Fruit fly (Drosophila melanogaster) whole organism, embryonic: Measurements from ENCODE around the gene Golgin84.
A peak's percentile ranks its signal among the peaks of the same experiment; 100 is the strongest.

Experiments
- Atf-2 ChIP-seq: fragments of 200-800 bp; sonication (Bioruptor generic); optimal IDR thresholded peaks from 2 replicates; lab custom pipeline; 2016; ENCODE audit warnings: missing biosample characterization, missing genetic modification characterization
- Bdp1 ChIP-seq: fragments of 200-800 bp; sonication (Bioruptor generic); optimal IDR thresholded peaks from 3 replicates; lab custom pipeline; 2016; ENCODE audit warnings: missing biosample characterization, missing genetic modification characterization
- Bgb ChIP-seq: fragments of 200-800 bp; sonication (Bioruptor generic); IDR thresholded peaks from 2 replicates; pipeline ENCODE4 v1.3.6; 2022; ENCODE audit warnings: missing biosample characterization, missing genetic modification characterization; ENCODE audit not compliant: partially characterized antibody
- C15 ChIP-seq: fragments of 200-800 bp; sonication (Bioruptor generic); IDR thresholded peaks from 3 replicates; pipeline ENCODE4 v1.3.6; 2022; ENCODE audit warnings: missing biosample characterization, missing genetic modification characterization
- CG10209 ChIP-seq: fragments of 200-800 bp; sonication (Bioruptor generic); optimal IDR thresholded peaks from 3 replicates; lab custom pipeline; 2017; ENCODE audit warnings: missing biosample characterization, mild to moderate bottlenecking, missing genetic modification characterization, missing genetic modification reagents
- CG1024 ChIP-seq: fragments of 200-800 bp; sonication (Bioruptor generic); IDR thresholded peaks from 2 replicates; pipeline ENCODE4 v1.3.6; 2022; ENCODE audit warnings: missing biosample characterization, missing genetic modification characterization
- CG10321 ChIP-seq: fragments of 200-800 bp; sonication (Bioruptor generic); IDR thresholded peaks from 2 replicates; pipeline ENCODE4 v1.3.6; 2022; ENCODE audit warnings: missing biosample characterization, missing genetic modification characterization
- CG11085 ChIP-seq: fragments of 200-800 bp; sonication (Bioruptor generic); IDR thresholded peaks from 2 replicates; pipeline ENCODE4 v1.3.6; 2022; ENCODE audit warnings: missing biosample characterization, missing genetic modification characterization
- CG1233 ChIP-seq: fragments of 200-800 bp; sonication (Bioruptor generic); optimal IDR thresholded peaks from 4 replicates; lab custom pipeline; 2018; ENCODE audit warnings: missing biosample characterization, mild to moderate bottlenecking, missing genetic modification characterization
- CG13296 ChIP-seq: fragments of 200-800 bp; sonication (Bioruptor generic); optimal IDR thresholded peaks from 3 replicates; lab custom pipeline; 2018; ENCODE audit warnings: missing biosample characterization, mild to moderate bottlenecking, missing genetic modification characterization
- CG1529 ChIP-seq: fragments of 200-800 bp; sonication (Bioruptor generic); optimal IDR thresholded peaks from 3 replicates; lab custom pipeline; 2018; ENCODE audit warnings: missing biosample characterization, missing genetic modification characterization
- CG15479 ChIP-seq: fragments of 200-800 bp; sonication (Bioruptor generic); optimal IDR thresholded peaks from 3 replicates; lab custom pipeline; 2019; ENCODE audit warnings: missing biosample characterization, mild to moderate bottlenecking, missing genetic modification characterization, moderate library complexity
- CG15696 ChIP-seq: fragments of 200-800 bp; sonication (Bioruptor generic); optimal IDR thresholded peaks from 2 replicates; lab custom pipeline; 2019; ENCODE audit warnings: missing biosample characterization, mild to moderate bottlenecking, missing genetic modification characterization, moderate library complexity
- CG17568 ChIP-seq: fragments of 200-800 bp; sonication (Bioruptor generic); optimal IDR thresholded peaks from 2 replicates; lab custom pipeline; 2018; ENCODE audit warnings: missing biosample characterization, mild to moderate bottlenecking, missing genetic modification characterization, moderate library complexity
- CG2678 ChIP-seq: fragments of 200-800 bp; sonication (Bioruptor generic); optimal IDR thresholded peaks from 3 replicates; lab custom pipeline; 2019; ENCODE audit warnings: missing biosample characterization, mild to moderate bottlenecking, missing genetic modification characterization, moderate library complexity
- CG30403 ChIP-seq: fragments of 200-800 bp; sonication (Bioruptor generic); optimal IDR thresholded peaks from 3 replicates; lab custom pipeline; 2016; ENCODE audit warnings: missing biosample characterization, missing genetic modification characterization
- CG32767 ChIP-seq: fragments of 200-800 bp; sonication (Bioruptor generic); IDR thresholded peaks from 2 replicates; pipeline ENCODE4 v1.3.6; 2022; ENCODE audit warnings: missing biosample characterization, missing genetic modification characterization
- CG34376 ChIP-seq: fragments of 200-800 bp; sonication (Bioruptor generic); optimal IDR thresholded peaks from 2 replicates; lab custom pipeline; 2018; ENCODE audit warnings: missing biosample characterization, mild to moderate bottlenecking, missing genetic modification characterization
- CG34422 ChIP-seq: fragments of 200-800 bp; sonication (Bioruptor generic); IDR thresholded peaks from 3 replicates; pipeline ENCODE4 v1.3.6; 2022; ENCODE audit warnings: missing biosample characterization, missing genetic modification characterization
- CG4360 ChIP-seq: fragments of 200-800 bp; sonication (Bioruptor generic); IDR thresholded peaks from 2 replicates; pipeline ENCODE4 v1.3.6; 2022; ENCODE audit warnings: missing biosample characterization, missing genetic modification characterization
- CG7372 ChIP-seq: fragments of 200-800 bp; sonication (Bioruptor generic); IDR thresholded peaks from 2 replicates; pipeline ENCODE4 v1.3.6; 2022; ENCODE audit warnings: missing biosample characterization, missing genetic modification characterization
- MTF-1 ChIP-seq: fragments of 200-800 bp; sonication (Bioruptor generic); optimal IDR thresholded peaks from 2 replicates; lab custom pipeline; 2018; ENCODE audit warnings: missing biosample characterization, mild to moderate bottlenecking, missing genetic modification characterization, borderline replicate concordance
- NC2β ChIP-seq: fragments of 200-800 bp; sonication (Bioruptor generic); optimal IDR thresholded peaks from 2 replicates; lab custom pipeline; 2016; ENCODE audit warnings: missing biosample characterization, missing genetic modification characterization
- Nf-YB ChIP-seq: fragments of 200-800 bp; sonication (Bioruptor generic); optimal IDR thresholded peaks from 3 replicates; lab custom pipeline; 2019; ENCODE audit warnings: missing biosample characterization, mild to moderate bottlenecking, missing genetic modification characterization, moderate library complexity
- ara ChIP-seq: fragments of 200-800 bp; sonication (Bioruptor generic); IDR thresholded peaks from 2 replicates; pipeline ENCODE4 v1.3.6; 2022; ENCODE audit warnings: missing biosample characterization, missing genetic modification characterization
- bowl ChIP-seq: fragments of 200-800 bp; sonication (Bioruptor generic); IDR thresholded peaks from 2 replicates; pipeline ENCODE4 v1.3.6; 2022; ENCODE audit warnings: missing biosample characterization, missing genetic modification characterization
- crc ChIP-seq: fragments of 200-800 bp; sonication (Bioruptor generic); optimal IDR thresholded peaks from 2 replicates; lab custom pipeline; 2016; ENCODE audit warnings: missing biosample characterization, missing genetic modification characterization
- hb ChIP-seq: fragments of 200-800 bp; sonication (Bioruptor generic); IDR thresholded peaks from 3 replicates; pipeline ENCODE4 v1.3.6; 2022; ENCODE audit warnings: missing biosample characterization, missing genetic modification characterization; ENCODE audit not compliant: partially characterized antibody
- luna ChIP-seq: fragments of 200-800 bp; sonication (Bioruptor generic); optimal IDR thresholded peaks from 2 replicates; lab custom pipeline; 2016; ENCODE audit warnings: missing biosample characterization, missing genetic modification characterization
- nom ChIP-seq: fragments of 200-800 bp; sonication (Bioruptor generic); optimal IDR thresholded peaks from 2 replicates; lab custom pipeline; 2017; ENCODE audit warnings: missing biosample characterization, missing genetic modification characterization, mild to moderate bottlenecking, moderate library complexity, missing genetic modification reagents
- peb ChIP-seq: fragments of 200-800 bp; sonication (Bioruptor generic); IDR thresholded peaks from 2 replicates; pipeline ENCODE4 v1.3.6; 2022; ENCODE audit warnings: missing biosample characterization, missing genetic modification characterization
- scrt ChIP-seq: fragments of 200-800 bp; sonication (Bioruptor generic); optimal IDR thresholded peaks from 2 replicates; lab custom pipeline; 2018; ENCODE audit warnings: missing biosample characterization, mild to moderate bottlenecking, missing genetic modification characterization, moderate library complexity
- sisA ChIP-seq: fragments of 200-800 bp; sonication (Bioruptor generic); IDR thresholded peaks from 2 replicates; pipeline ENCODE4 v1.3.6; 2022; ENCODE audit warnings: missing biosample characterization, missing genetic modification characterization
- unpg ChIP-seq: fragments of 200-800 bp; sonication (Bioruptor generic); optimal IDR thresholded peaks from 3 replicates; lab custom pipeline; 2018; ENCODE audit warnings: missing biosample characterization, mild to moderate bottlenecking, missing genetic modification characterization, moderate library complexity

Gene Golgin84

dm6 chr3R:24348420-24349190 is 9.1 kb downstream of the Golgin84 start, which contains the start of the genes CG5746 and CG6454 (continued):
- TF ChIP-seq CG34422 (GFP tag; lab: Robert Waterston, UW) (peak; percentile 65), unpg (no peak), CG10209 (no peak), CG11085 (GFP tag; lab: Robert Waterston, UW) (no peak), C15 (GFP tag; lab: Robert Waterston, UW) (no peak), CG1233 (GFP tag; lab: Kevin White, UChicago) (no peak), CG17568 (no peak), CG30403 (GFP tag; lab: Kevin White, UChicago) (peak; percentile 78), bowl (GFP tag; lab: Robert Waterston, UW) (no peak), CG15479 (GFP tag; lab: Kevin White, UChicago) (no peak), CG1529 (GFP tag; lab: Kevin White, UChicago) (no peak), Atf-2 (GFP tag; lab: Kevin White, UChicago) (peak; percentile 51), Nf-YB (GFP tag; lab: Kevin White, UChicago) (no peak), NC2β (GFP tag; lab: Kevin White, UChicago) (peak; percentile 16), Bdp1 (GFP tag; lab: Kevin White, UChicago) (peak; percentile 5), CG10321 (GFP tag; lab: Robert Waterston, UW) (no peak), CG1024 (GFP tag; lab: Robert Waterston, UW) (no peak)

dm6 chr3R:24341251-24341650 is 16.5 kb downstream of the Golgin84 start, which contains the start of gene Ms:
Ms (plus strand) TSS chr3R:24341551.
- no peak for TF ChIP-seq CG2678 (tag; lab: Kevin White, UChicago)
- 0 out of 2 replicates have a peak, but pooled peaks have one; percentile 12 for TF ChIP-seq CG7372 (GFP tag; lab: Robert Waterston, UW)

dm6 chr3R:24336622-24337021 is 21.1 kb downstream of the Golgin84 start, which contains the start of gene CG6432:
CG6432 (plus strand) TSS chr3R:24336922.
- TF ChIP-seq CG15696 (tag; lab: Kevin White, UChicago) (no peak), nom (GFP tag; lab: Kevin White, UChicago) (no peak), Bgb (no peak), CG34376 (GFP tag; lab: Kevin White, UChicago) (no peak), MTF-1 (GFP tag; lab: Kevin White, UChicago) (no peak), peb (GFP tag; lab: Robert Waterston, UW) (no peak), ara (GFP tag; lab: Robert Waterston, UW) (no peak), CG13296 (no peak), scrt (no peak), CG10209 (no peak), hb (GFP tag; lab: Robert Waterston, UW) (no peak), CG34422 (GFP tag; lab: Robert Waterston, UW) (no peak), crc (GFP tag; lab: Kevin White, UChicago) (no peak), luna (GFP tag; lab: Kevin White, UChicago) (no peak), CG32767 (GFP tag; lab: Robert Waterston, UW) (no peak), CG4360 (no peak), sisA (no peak)
